Fruit fly (Drosophila melanogaster) Kc167 (cell line): Measurements from ENCODE around the gene Muc18B.

Experiments
- h ChIP-seq: fragments of >200 bp; optimal IDR thresholded peaks from 3 replicates; lab custom pipeline; 2018; ENCODE audit warnings: missing external identifiers
- insv ChIP-seq: fragments of >200 bp; optimal IDR thresholded peaks from 3 replicates; lab custom pipeline; 2018; ENCODE audit warnings: missing external identifiers
- psq ChIP-seq: fragments of >200 bp; optimal IDR thresholded peaks from 2 replicates; lab custom pipeline; 2017; ENCODE audit warnings: missing external identifiers

DNA sequence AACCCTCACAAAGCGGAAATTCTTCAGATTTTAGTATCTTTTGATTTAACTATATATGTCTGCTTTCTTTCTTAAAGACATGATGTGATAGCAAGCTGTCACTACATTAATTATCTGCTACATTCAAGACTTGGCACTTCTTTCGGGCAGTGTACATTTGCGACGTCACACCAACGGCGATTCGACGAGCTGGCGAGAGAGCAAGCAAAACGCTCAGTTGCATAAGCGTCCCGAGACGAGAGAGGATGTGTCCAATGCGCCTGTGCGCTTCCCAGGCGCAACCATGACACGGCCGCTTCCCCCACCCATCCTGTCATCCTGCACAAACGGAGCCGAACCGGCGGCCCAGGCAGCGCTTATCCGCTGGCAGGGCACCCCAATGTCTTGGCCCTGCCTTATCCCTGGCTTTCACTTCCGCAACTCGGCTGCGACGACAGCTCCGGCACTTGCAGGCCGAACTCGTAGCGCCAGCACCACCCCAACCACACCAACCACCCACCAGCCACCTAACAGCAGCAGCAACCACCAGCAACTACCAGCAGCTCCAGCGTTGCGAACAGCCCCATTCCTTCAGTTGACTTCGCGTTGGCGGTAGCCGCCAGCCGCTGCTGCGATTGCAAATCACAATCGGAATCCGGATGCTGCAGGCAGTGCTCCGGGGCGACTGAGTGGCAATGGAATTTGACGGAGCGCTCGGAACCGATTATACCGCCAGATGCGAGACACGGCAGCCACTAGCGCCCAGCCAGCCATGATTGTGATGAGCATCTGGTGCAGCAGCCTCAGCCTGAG, 33.3 kb downstream of the Muc18B start, which contains the start of gene Hs3st-B:
- TF ChIP-seq psq (no peak), h (lab: Kevin White, UChicago) (no peak), insv (lab: Kevin White, UChicago) (no peak)
